Fruit fly (Drosophila melanogaster) whole organism, adult: ENCODE data around the gene CG4988.

Source experiments
- CG14711 ChIP-seq: fragments of 200-800 bp; sonication (Bioruptor generic); optimal IDR thresholded peaks from 2 replicates; lab custom pipeline; 2018; ENCODE audit warnings: missing biosample characterization, mild to moderate bottlenecking, missing genetic modification characterization, moderate library complexity
- CG1620 ChIP-seq: fragments of 200-800 bp; sonication (Bioruptor generic); optimal IDR thresholded peaks from 2 replicates; lab custom pipeline; 2016; ENCODE audit warnings: missing biosample characterization, missing genetic modification characterization
- CG33017 ChIP-seq: fragments of 200-800 bp; sonication (Bioruptor generic); optimal IDR thresholded peaks from 2 replicates; lab custom pipeline; 2018; ENCODE audit warnings: missing biosample characterization, mild to moderate bottlenecking, missing genetic modification characterization, moderate library complexity
- CG5204 ChIP-seq: fragments of 200-800 bp; sonication (Bioruptor generic); optimal IDR thresholded peaks from 2 replicates; lab custom pipeline; 2016; ENCODE audit warnings: missing biosample characterization, missing genetic modification characterization
- CG7045 ChIP-seq: fragments of 200-800 bp; sonication (Bioruptor generic); optimal IDR thresholded peaks from 2 replicates; lab custom pipeline; 2017; ENCODE audit warnings: missing biosample characterization, mild to moderate bottlenecking, missing genetic modification characterization
- CG7101 ChIP-seq: fragments of 200-800 bp; sonication (Bioruptor generic); optimal IDR thresholded peaks from 2 replicates; lab custom pipeline; 2018; ENCODE audit warnings: missing biosample characterization, mild to moderate bottlenecking, missing genetic modification characterization, moderate library complexity
- Clk ChIP-seq: fragments of 200-800 bp; sonication (Bioruptor generic); optimal IDR thresholded peaks from 2 replicates; lab custom pipeline; 2017; ENCODE audit warnings: missing biosample characterization, missing genetic modification characterization
- Crg-1 ChIP-seq: fragments of 200-800 bp; sonication (Bioruptor generic); optimal IDR thresholded peaks from 2 replicates; lab custom pipeline; 2016; ENCODE audit warnings: missing biosample characterization, missing genetic modification characterization
- cic ChIP-seq: fragments of 200-800 bp; sonication (Bioruptor generic); optimal IDR thresholded peaks from 2 replicates; lab custom pipeline; 2017; ENCODE audit warnings: missing biosample characterization, mild to moderate bottlenecking, missing genetic modification characterization, moderate library complexity
- cnc ChIP-seq, 2 experiments: fragments of >200 bp; optimal IDR thresholded peaks; 2 replicates each; lab custom pipeline; 2017
- kay ChIP-seq: fragments of 200-800 bp; sonication (Bioruptor generic); peaks from one replicate; lab custom pipeline; 2016; ENCODE audit warnings: missing biosample characterization, missing genetic modification characterization, borderline replicate concordance
- ovo ChIP-seq: fragments of 200-800 bp; sonication (Bioruptor generic); optimal IDR thresholded peaks from 2 replicates; lab custom pipeline; 2016; ENCODE audit warnings: missing biosample characterization, missing genetic modification characterization
- pad ChIP-seq: fragments of 200-800 bp; sonication (Bioruptor generic); optimal IDR thresholded peaks from 3 replicates; lab custom pipeline; 2017; ENCODE audit warnings: missing biosample characterization, missing genetic modification characterization, mild to moderate bottlenecking, moderate library complexity, missing genetic modification reagents

dm6 chr2L:11694504-11694903, at the start of gene CG4988:
- no peak for TF ChIP-seq Clk (GFP tag; lab: Kevin White, UChicago)
- no peak for TF ChIP-seq Crg-1
- TF ChIP-seq kay: no peak
- TF ChIP-seq CG1620 (GFP tag; lab: Kevin White, UChicago): no peak
- TF ChIP-seq CG7045: no peak
- no peak for TF ChIP-seq ovo (GFP tag; lab: Kevin White, UChicago)
- no peak for TF ChIP-seq CG5204 (GFP tag; lab: Kevin White, UChicago)
- TF ChIP-seq cnc (optimal IDR thresholded peaks at IDR 0.05; lab: Kevin White, UChicago): no peak
- TF ChIP-seq pad (GFP tag; lab: Kevin White, UChicago): no peak
- TF ChIP-seq CG33017: no peak
- TF ChIP-seq cic: no peak
- no peak for TF ChIP-seq CG7101
- TF ChIP-seq CG14711 (tag; lab: Kevin White, UChicago): no peak
